Fruit fly (Drosophila melanogaster): ENCODE data around the gene PGRP-SB2.
A peak's percentile ranks its signal among the peaks of the same experiment; 100 is the strongest.

- TF ChIP-seq CG30020 (tag; optimal IDR thresholded peaks at IDR 0.05) (peak; percentile 61), cas (GFP tag; IDR thresholded peaks at IDR 0.05) (peak; percentile 46; the same call in 1 of the 2 replicates)
Observed at dm6 chr3L:16711430-16712228, 14.7 kb upstream of the PGRP-SB2 start, which contains the start of the genes CG43954, Lasp and Dab.
